Worm (Caenorhabditis elegans) whole organism, midembryonic: ENCODE results near the gene sri-33.

Experiments
- T22C8.4 ChIP-seq: fragments of 200-800 bp; sonication (Bioruptor generic); IDR thresholded peaks from 2 replicates; pipeline ENCODE4 v1.3.6; 2022; ENCODE audit warnings: missing genetic modification characterization, missing compliant biosample characterization
- cog-1 ChIP-seq: sonication (generic microtip); optimal IDR thresholded peaks from 2 replicates; lab custom pipeline; 2016; ENCODE audit warnings: missing genetic modification characterization, missing compliant biosample characterization
- flt-1 ChIP-seq: fragments of 200-800 bp; sonication (Bioruptor generic); IDR thresholded peaks from 2 replicates; pipeline ENCODE4 v1.3.6; 2022; ENCODE audit warnings: missing genetic modification characterization, missing compliant biosample characterization
- klf-2 ChIP-seq: fragments of 200-800 bp; sonication (Bioruptor generic); conservative IDR thresholded peaks from 2 replicates; pipeline ENCODE4 v1.3.6; 2022; ENCODE audit warnings: missing genetic modification reagents, missing genetic modification characterization, missing compliant biosample characterization
- med-1 ChIP-seq: sonication (generic microtip); optimal IDR thresholded peaks from 2 replicates; lab custom pipeline; 2017; ENCODE audit warnings: missing genetic modification characterization, mild to moderate bottlenecking, missing compliant biosample characterization, antibody characterized with exemption, missing genetic modification reagents; ENCODE audit not compliant: insufficient read depth
- ref-1 ChIP-seq: fragments of 200-800 bp; sonication (Bioruptor generic); conservative IDR thresholded peaks from 2 replicates; pipeline ENCODE4 v1.3.6; 2022; ENCODE audit warnings: missing genetic modification reagents, missing genetic modification characterization, missing compliant biosample characterization
- tab-1 ChIP-seq: fragments of 200-800 bp; sonication (Bioruptor generic); IDR thresholded peaks from 2 replicates; pipeline ENCODE4 v1.3.6; 2022; ENCODE audit warnings: missing genetic modification characterization, missing compliant biosample characterization
- ztf-23 ChIP-seq: fragments of 200-800 bp; sonication (Bioruptor generic); IDR thresholded peaks from 2 replicates; pipeline ENCODE4 v1.3.6; 2022; ENCODE audit warnings: missing genetic modification reagents, missing genetic modification characterization, missing compliant biosample characterization
- ztf-29 ChIP-seq: fragments of 200-800 bp; sonication (Bioruptor generic); IDR thresholded peaks from 2 replicates; pipeline ENCODE4 v1.3.6; 2022; ENCODE audit warnings: missing genetic modification reagents, missing genetic modification characterization, missing compliant biosample characterization

DNA sequence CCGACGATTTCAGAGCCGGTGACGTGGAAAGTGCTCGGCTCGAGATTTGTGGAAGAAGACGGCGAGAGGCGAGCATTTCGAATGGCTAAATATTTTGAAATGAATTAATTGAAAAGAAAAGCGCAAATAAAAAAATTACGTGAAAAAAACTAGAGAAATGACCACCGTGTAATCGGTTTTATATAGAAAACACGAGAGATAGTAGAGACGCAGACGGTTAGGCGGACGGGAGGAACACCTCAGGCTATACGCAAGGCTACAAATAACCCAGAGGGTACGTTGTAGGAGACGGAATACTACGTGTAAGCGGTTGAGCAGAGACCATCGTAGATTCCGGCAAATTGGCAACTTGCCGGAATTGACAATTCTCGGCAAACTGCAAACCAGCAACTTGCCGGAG, 45.5 kb downstream of the sri-33 start, which contains the start of gene Y25C1A.13:
- TF ChIP-seq ztf-23 (GFP tag; lab: Robert Waterston, UW) (no peak), tab-1 (GFP tag; lab: Robert Waterston, UW) (no peak), flt-1 (GFP tag; lab: Robert Waterston, UW) (no peak), ztf-29 (GFP tag; lab: Robert Waterston, UW) (no peak), cog-1 (tag; lab: Kevin White, UChicago) (no peak), med-1 (no peak), ref-1 (GFP tag; lab: Robert Waterston, UW) (no peak), klf-2 (GFP tag; lab: Robert Waterston, UW) (no peak), T22C8.4 (no peak)
